Worm (Caenorhabditis elegans) whole organism, L3 larva: ENCODE results near the gene pes-5.

Experiments
- aly-2 ChIP-seq: fragments of 150-350 bp; optimal IDR thresholded peaks from 2 replicates; lab custom pipeline; 2014; ENCODE audit warnings: missing biosample characterization, missing genetic modification characterization
- ceh-82 ChIP-seq: fragments of 150-350 bp; optimal IDR thresholded peaks from 2 replicates; lab custom pipeline; 2014; ENCODE audit warnings: missing biosample characterization, missing genetic modification characterization
- egl-5 ChIP-seq: fragments of 150-350 bp; optimal IDR thresholded peaks from 2 replicates; lab custom pipeline; 2017; ENCODE audit warnings: missing biosample characterization, missing genetic modification reagents, missing genetic modification characterization, inconsistent platforms
- elt-2 ChIP-seq: sonication (generic microtip); optimal IDR thresholded peaks from 2 replicates; lab custom pipeline; 2016; ENCODE audit warnings: missing genetic modification reagents, mild to moderate bottlenecking, missing genetic modification characterization, missing compliant biosample characterization
- nhr-237 ChIP-seq: fragments of 150-350 bp; optimal IDR thresholded peaks from 2 replicates; lab custom pipeline; 2014; ENCODE audit warnings: missing biosample characterization, missing genetic modification characterization
- nhr-28 ChIP-seq: fragments of 150-350 bp; optimal IDR thresholded peaks from 2 replicates; lab custom pipeline; 2014; ENCODE audit warnings: missing biosample characterization, missing genetic modification characterization
- nhr-76 ChIP-seq: fragments of 150-350 bp; sonication (generic microtip); optimal IDR thresholded peaks from 5 replicates; lab custom pipeline; 2014; ENCODE audit warnings: missing biosample characterization, missing genetic modification characterization
- pqm-1 ChIP-seq: fragments of 150-350 bp; optimal IDR thresholded peaks from 2 replicates; lab custom pipeline; 2017; ENCODE audit warnings: missing biosample characterization, missing genetic modification characterization, inconsistent platforms
- ztf-4 ChIP-seq: fragments of 150-350 bp; optimal IDR thresholded peaks from 2 replicates; lab custom pipeline; 2014; ENCODE audit warnings: missing biosample characterization, missing genetic modification characterization

DNA sequence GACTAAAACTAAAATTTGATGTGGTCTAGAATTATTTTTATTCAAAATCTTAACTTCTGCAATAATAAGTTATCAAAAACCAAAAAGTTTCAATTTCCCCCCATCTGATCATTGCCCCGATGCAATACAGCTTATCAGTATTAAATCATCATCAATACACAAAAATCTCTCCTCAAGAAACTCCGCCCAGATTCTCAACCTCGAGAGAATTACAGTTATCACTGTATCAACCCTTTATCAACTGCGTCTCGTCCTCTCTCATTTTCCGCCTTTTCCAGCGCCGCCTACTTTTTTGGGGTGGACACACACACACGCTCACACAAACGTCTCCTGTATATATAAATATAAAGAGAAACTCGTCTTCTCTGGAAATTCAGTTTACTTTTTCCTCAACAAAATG is 12.5 kb upstream of the pes-5 start, which contains the start of gene T27D12.1:
- no peak for TF ChIP-seq ztf-4 (tag; lab: Kevin White, UChicago)
- no peak for TF ChIP-seq nhr-237 (tag; lab: Kevin White, UChicago)
- TF ChIP-seq egl-5: no peak
- TF ChIP-seq aly-2 (tag; lab: Kevin White, UChicago): no peak
- no peak for TF ChIP-seq ceh-82
- TF ChIP-seq elt-2 (tag; lab: Kevin White, UChicago): no peak
- no peak for TF ChIP-seq pqm-1 (tag; lab: Kevin White, UChicago)
- TF ChIP-seq nhr-76 (tag; lab: Kevin White, UChicago): no peak
- no peak for TF ChIP-seq nhr-28 (tag; lab: Kevin White, UChicago)
